Fruit fly (Drosophila melanogaster) whole organism, pupa: Measurements from ENCODE around the gene CG13994.
A peak's percentile ranks its signal among the peaks of the same experiment; 100 is the strongest.

ENCODE experiments used
- CG10348 ChIP-seq: fragments of 200-800 bp; sonication (Bioruptor generic); IDR thresholded peaks from 2 replicates; pipeline ENCODE4 v1.3.6; 2022; ENCODE audit warnings: missing biosample characterization, missing genetic modification characterization
- CG12605 ChIP-seq: fragments of 200-800 bp; sonication (Bioruptor generic); IDR thresholded peaks from 2 replicates; pipeline ENCODE4 v1.3.6; 2022; ENCODE audit warnings: missing biosample characterization, missing genetic modification characterization
- CG13204 ChIP-seq: fragments of 200-800 bp; sonication (Bioruptor generic); optimal IDR thresholded peaks from 2 replicates; lab custom pipeline; 2018; ENCODE audit warnings: missing biosample characterization, mild to moderate bottlenecking, missing genetic modification characterization, moderate library complexity
- CG14655 ChIP-seq: fragments of 200-800 bp; sonication (Bioruptor generic); optimal IDR thresholded peaks from 3 replicates; lab custom pipeline; 2017; ENCODE audit warnings: mild to moderate bottlenecking, missing biosample characterization, missing genetic modification reagents, missing genetic modification characterization
- CG15710 ChIP-seq: fragments of 200-800 bp; sonication (Bioruptor generic); optimal IDR thresholded peaks from 2 replicates; lab custom pipeline; 2018; ENCODE audit warnings: missing biosample characterization, mild to moderate bottlenecking, missing genetic modification characterization, moderate library complexity
- CG17806 ChIP-seq: fragments of 200-800 bp; sonication (Bioruptor generic); optimal IDR thresholded peaks from 2 replicates; lab custom pipeline; 2018; ENCODE audit warnings: missing biosample characterization, mild to moderate bottlenecking, missing genetic modification characterization, moderate library complexity
- CG32121 ChIP-seq: fragments of 200-800 bp; sonication (Bioruptor generic); IDR thresholded peaks from 2 replicates; pipeline ENCODE4 v1.3.6; 2022; ENCODE audit warnings: missing biosample characterization, missing genetic modification characterization
- CG34367 ChIP-seq: fragments of 200-800 bp; sonication (Bioruptor generic); optimal IDR thresholded peaks from 2 replicates; lab custom pipeline; 2018; ENCODE audit warnings: missing biosample characterization, mild to moderate bottlenecking, missing genetic modification characterization
- CG4496 ChIP-seq: fragments of 200-800 bp; sonication (Bioruptor generic); IDR thresholded peaks from 3 replicates; pipeline ENCODE4 v1.3.6; 2022; ENCODE audit warnings: missing biosample characterization, missing genetic modification characterization
- CG8159 ChIP-seq: fragments of 200-800 bp; sonication (Bioruptor generic); optimal IDR thresholded peaks from 3 replicates; lab custom pipeline; 2018; ENCODE audit warnings: missing biosample characterization, mild to moderate bottlenecking, missing genetic modification characterization, moderate library complexity
- CG8301 ChIP-seq: fragments of 200-800 bp; sonication (Bioruptor generic); optimal IDR thresholded peaks from 2 replicates; lab custom pipeline; 2018; ENCODE audit warnings: missing biosample characterization, mild to moderate bottlenecking, missing genetic modification characterization
- CG9948 ChIP-seq: fragments of 200-800 bp; sonication (Bioruptor generic); optimal IDR thresholded peaks from 2 replicates; lab custom pipeline; 2018; ENCODE audit warnings: missing biosample characterization, mild to moderate bottlenecking, missing genetic modification characterization, moderate library complexity
- D1 ChIP-seq: fragments of 200-800 bp; sonication (Bioruptor generic); optimal IDR thresholded peaks from 2 replicates; lab custom pipeline; 2018; ENCODE audit warnings: missing biosample characterization, mild to moderate bottlenecking, missing genetic modification characterization, moderate library complexity
- EcR ChIP-seq: fragments of 200-800 bp; sonication (Bioruptor generic); optimal IDR thresholded peaks from 3 replicates; lab custom pipeline; 2019; ENCODE audit warnings: missing biosample characterization, missing genetic modification characterization, mild to moderate bottlenecking, moderate library complexity, missing genetic modification reagents
- Ets98B ChIP-seq: fragments of 200-800 bp; sonication (Bioruptor generic); IDR thresholded peaks from 2 replicates; pipeline ENCODE4 v1.3.6; 2022; ENCODE audit warnings: missing biosample characterization, missing genetic modification characterization
- Pif1A ChIP-seq: fragments of 200-800 bp; sonication (Bioruptor generic); optimal IDR thresholded peaks from 3 replicates; lab custom pipeline; 2016; ENCODE audit warnings: missing biosample characterization, missing genetic modification characterization
- Pif1B ChIP-seq: fragments of 200-800 bp; sonication (Bioruptor generic); optimal IDR thresholded peaks from 3 replicates; lab custom pipeline; 2016; ENCODE audit warnings: missing biosample characterization, missing genetic modification characterization
- Snoo ChIP-seq: fragments of 200-800 bp; sonication (Bioruptor generic); optimal IDR thresholded peaks from 3 replicates; lab custom pipeline; 2017; ENCODE audit warnings: missing biosample characterization, mild to moderate bottlenecking, missing genetic modification characterization, inconsistent platforms
- fd96Ca ChIP-seq: fragments of 200-800 bp; sonication (Bioruptor generic); IDR thresholded peaks from 3 replicates; pipeline ENCODE4 v1.3.6; 2022; ENCODE audit warnings: missing biosample characterization, missing genetic modification characterization
- gl ChIP-seq: fragments of 200-800 bp; sonication (Bioruptor generic); optimal IDR thresholded peaks from 2 replicates; lab custom pipeline; 2018; ENCODE audit warnings: missing biosample characterization, mild to moderate bottlenecking, missing genetic modification characterization
- rn ChIP-seq: fragments of 200-800 bp; sonication (Bioruptor generic); IDR thresholded peaks from 2 replicates; pipeline ENCODE4 v1.3.6; 2022; ENCODE audit warnings: missing biosample characterization, missing genetic modification characterization

The CG13994 gene

dm6 chr2L:6024345-6024907, 38.4 kb upstream of the CG13994 start, which contains the start of gene CG9107:
Gene CG9107, minus strand, starts transcription at chr2L:6024539.
- TF ChIP-seq CG10348 (GFP tag; lab: Robert Waterston, UW) = no peak
- no peak for TF ChIP-seq CG15710 (tag; lab: Kevin White, UChicago)
- TF ChIP-seq Pif1A (GFP tag; lab: Kevin White, UChicago) = no peak
- TF ChIP-seq CG34367 = no peak
- no peak for TF ChIP-seq Ets98B (GFP tag; lab: Robert Waterston, UW)
- TF ChIP-seq Pif1B = no peak
- TF ChIP-seq CG9948 (tag; lab: Kevin White, UChicago) = no peak
- TF ChIP-seq CG4496 = no peak
- no peak for TF ChIP-seq CG32121 (GFP tag; lab: Robert Waterston, UW)
- no peak for TF ChIP-seq EcR
- no peak for TF ChIP-seq Snoo (tag; lab: Kevin White, UChicago)
- TF ChIP-seq D1 (tag; lab: Kevin White, UChicago) = no peak
- no peak for TF ChIP-seq gl (tag; lab: Kevin White, UChicago)
- TF ChIP-seq CG8159 (tag; lab: Kevin White, UChicago) = no peak
- no peak for TF ChIP-seq CG12605 (GFP tag; lab: Robert Waterston, UW)
- TF ChIP-seq CG14655 (GFP tag; lab: Kevin White, UChicago) = no peak
- no peak for TF ChIP-seq CG17806 (tag; lab: Kevin White, UChicago)
- no peak for TF ChIP-seq fd96Ca
- no peak for TF ChIP-seq CG13204 (GFP tag; lab: Kevin White, UChicago)
- TF ChIP-seq CG8301 (tag; lab: Kevin White, UChicago) = no peak

dm6 chr2L:6028712-6029111, 34.1 kb upstream of the CG13994 start:
- TF ChIP-seq Snoo (tag; lab: Kevin White, UChicago) (no peak), D1 (tag; lab: Kevin White, UChicago) (no peak), CG10348 (GFP tag; lab: Robert Waterston, UW) (no peak), CG34367 (peak; percentile 2), CG9948 (tag; lab: Kevin White, UChicago) (no peak), Pif1B (no peak), fd96Ca (no peak), CG8159 (tag; lab: Kevin White, UChicago) (no peak), CG17806 (tag; lab: Kevin White, UChicago) (no peak), rn (GFP tag; lab: Robert Waterston, UW) (no peak), CG14655 (GFP tag; lab: Kevin White, UChicago) (no peak), gl (tag; lab: Kevin White, UChicago) (no peak), Ets98B (GFP tag; lab: Robert Waterston, UW) (no peak; the same call in 1 of the 2 replicates), CG4496 (no peak), CG32121 (GFP tag; lab: Robert Waterston, UW) (no peak), CG8301 (tag; lab: Kevin White, UChicago) (no peak), EcR (no peak), Pif1A (GFP tag; lab: Kevin White, UChicago) (peak; percentile 6), CG12605 (GFP tag; lab: Robert Waterston, UW) (peak; percentile 33; the same call in 1 of the 2 replicates), CG15710 (tag; lab: Kevin White, UChicago) (no peak), CG13204 (GFP tag; lab: Kevin White, UChicago) (no peak)

- no peak for TF ChIP-seq CG12605 (GFP tag; lab: Robert Waterston, UW)
- no peak for TF ChIP-seq D1 (tag; lab: Kevin White, UChicago)
- peak; percentile 69 for TF ChIP-seq CG8159 (tag; lab: Kevin White, UChicago)
- TF ChIP-seq rn (GFP tag; lab: Robert Waterston, UW) = no peak
- TF ChIP-seq Snoo (tag; lab: Kevin White, UChicago) = no peak
- peak; percentile 69 for TF ChIP-seq Ets98B (GFP tag; lab: Robert Waterston, UW)
- no peak for TF ChIP-seq Pif1B
- TF ChIP-seq CG15710 (tag; lab: Kevin White, UChicago) = peak; percentile 56
- TF ChIP-seq fd96Ca = peak; percentile 28; the same call in 1 of the 3 replicates
- peak; percentile 60; the same call in 1 of the 3 replicates for TF ChIP-seq CG4496
- no peak for TF ChIP-seq CG10348 (GFP tag; lab: Robert Waterston, UW)
- no peak for TF ChIP-seq Pif1A (GFP tag; lab: Kevin White, UChicago)
- TF ChIP-seq CG17806 (tag; lab: Kevin White, UChicago) = peak; percentile 44
- TF ChIP-seq EcR = peak; percentile 40
- no peak for TF ChIP-seq gl (tag; lab: Kevin White, UChicago)
- TF ChIP-seq CG8301 (tag; lab: Kevin White, UChicago) = no peak
- TF ChIP-seq CG9948 (tag; lab: Kevin White, UChicago) = peak; percentile 29
- TF ChIP-seq CG34367 = peak; percentile 45
- TF ChIP-seq CG13204 (GFP tag; lab: Kevin White, UChicago) = no peak
- TF ChIP-seq CG32121 (GFP tag; lab: Robert Waterston, UW) = no peak
- no peak for TF ChIP-seq CG14655 (GFP tag; lab: Kevin White, UChicago)
These were observed 31.0 kb upstream of the CG13994 start for dm6 chr2L:6031838-6032237.

- no peak for TF ChIP-seq Pif1B
- TF ChIP-seq CG12605 (GFP tag; lab: Robert Waterston, UW) = peak; percentile 40; the same call in 1 of the 2 replicates
These were observed 28.4 kb upstream of the CG13994 start, which contains the start of gene CG9109 for dm6 chr2L:6034344-6034743. Gene CG9109, minus strand, starts transcription at chr2L:6034423.

- TF ChIP-seq D1 (tag; lab: Kevin White, UChicago) (no peak), gl (tag; lab: Kevin White, UChicago) (no peak), Snoo (tag; lab: Kevin White, UChicago) (no peak), CG12605 (GFP tag; lab: Robert Waterston, UW) (no peak), Pif1B (no peak)
These were observed 27.6 kb upstream of the CG13994 start for dm6 chr2L:6035155-6035554.
